Worm (Caenorhabditis elegans) whole organism, L4/young adult: ENCODE data around the gene sru-25.

Experiments
- W03F9.2 ChIP-seq: fragments of 150-350 bp; optimal IDR thresholded peaks from 2 replicates; lab custom pipeline; 2014; ENCODE audit warnings: missing biosample characterization, missing genetic modification characterization
- him-1 ChIP-seq: sonication (generic microtip); optimal IDR thresholded peaks from 2 replicates; lab custom pipeline; 2016; ENCODE audit warnings: missing genotype, missing genetic modification reagents, missing genetic modification characterization, missing compliant biosample characterization

DNA sequence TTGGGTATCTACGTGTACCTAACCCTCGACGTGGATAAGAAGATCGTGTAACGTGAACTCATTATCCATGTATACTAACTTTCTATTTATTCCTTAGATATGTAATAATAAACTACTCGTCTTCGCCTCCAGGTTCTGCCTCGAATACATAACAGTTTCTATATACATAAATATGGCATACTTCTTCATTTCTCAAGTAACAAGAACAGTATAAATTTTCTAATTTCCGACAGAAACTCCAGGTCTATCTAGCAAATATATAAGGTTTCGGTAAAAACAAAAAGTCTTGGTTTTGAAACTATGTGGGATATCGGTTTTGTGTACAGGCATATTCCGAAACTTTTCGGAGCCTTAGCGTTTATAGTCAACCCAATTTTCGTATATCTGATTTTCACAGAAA is 35.8 kb downstream of the sru-25 start, which contains the start of gene srj-37:
- TF ChIP-seq W03F9.2 (no peak), him-1 (tag; lab: Kevin White, UChicago) (no peak)
